Worm (Caenorhabditis elegans): ENCODE data around the gene chst-1.

Gene chst-1

ce11 chrII:8093283-8093682 is 13.5 kb downstream of the chst-1 start:
- TF ChIP-seq T22C8.4 (GFP tag; IDR thresholded peaks at IDR 0.05) (no peak), ref-1 (GFP tag; conservative IDR thresholded peaks at IDR 0.05) (no peak), cog-1 (tag; optimal IDR thresholded peaks at IDR 0.05) (no peak), ztf-23 (GFP tag; IDR thresholded peaks at IDR 0.05) (no peak), tab-1 (GFP tag; IDR thresholded peaks at IDR 0.05) (no peak), flt-1 (GFP tag; IDR thresholded peaks at IDR 0.05) (no peak), klf-2 (GFP tag; conservative IDR thresholded peaks at IDR 0.05) (no peak), ztf-29 (GFP tag; IDR thresholded peaks at IDR 0.05) (no peak)

ce11 chrII:8092537-8092936 is 14.2 kb downstream of the chst-1 start, which contains the start of gene ltd-1:
Gene ltd-1 (minus strand): TSS chrII:8092754.
- no peak for TF ChIP-seq ref-1 (GFP tag; conservative IDR thresholded peaks at IDR 0.05)

ce11 chrII:8091528-8091927 is 15.2 kb downstream of the chst-1 start:
- TF ChIP-seq klf-2 (GFP tag; conservative IDR thresholded peaks at IDR 0.05) (no peak), T22C8.4 (GFP tag; IDR thresholded peaks at IDR 0.05) (no peak), cog-1 (tag; optimal IDR thresholded peaks at IDR 0.05) (no peak), tab-1 (GFP tag; IDR thresholded peaks at IDR 0.05) (no peak), med-1 (GFP tag; optimal IDR thresholded peaks at IDR 0.05; ENCODE audit: insufficient read depth) (no peak), ref-1 (GFP tag; conservative IDR thresholded peaks at IDR 0.05) (no peak)

- no peak for TF ChIP-seq tab-1 (GFP tag; IDR thresholded peaks at IDR 0.05)
- TF ChIP-seq klf-2 (GFP tag; conservative IDR thresholded peaks at IDR 0.05): no peak
Observed at ce11 chrII:8086803-8087202, 20.0 kb downstream of the chst-1 start, which contains the start of gene K02C4.3. Gene K02C4.3 (minus strand): TSS chrII:8086853.

ce11 chrII:8078041-8078440 is 28.7 kb downstream of the chst-1 start, which contains the start of gene K02C4.5:
Gene K02C4.5 (plus strand): TSS chrII:8078435.
- TF ChIP-seq T22C8.4 (GFP tag; IDR thresholded peaks at IDR 0.05): no peak
- no peak for TF ChIP-seq flt-1 (GFP tag; IDR thresholded peaks at IDR 0.05)
- TF ChIP-seq cog-1 (tag; optimal IDR thresholded peaks at IDR 0.05): no peak
- no peak for TF ChIP-seq ztf-29 (GFP tag; IDR thresholded peaks at IDR 0.05)
- TF ChIP-seq med-1 (GFP tag; optimal IDR thresholded peaks at IDR 0.05; ENCODE audit: insufficient read depth): no peak
- TF ChIP-seq ref-1 (GFP tag; conservative IDR thresholded peaks at IDR 0.05): no peak
- no peak for TF ChIP-seq tab-1 (GFP tag; IDR thresholded peaks at IDR 0.05)

- TF ChIP-seq klf-2 (GFP tag; conservative IDR thresholded peaks at IDR 0.05) (peak; percentile 44; the same call in 1 of the 2 replicates), med-1 (GFP tag; optimal IDR thresholded peaks at IDR 0.05; ENCODE audit: insufficient read depth) (peak; percentile 44), ztf-23 (GFP tag; IDR thresholded peaks at IDR 0.05) (peak; percentile 60; the same call in 1 of the 2 replicates), ref-1 (GFP tag; conservative IDR thresholded peaks at IDR 0.05) (peak; percentile 68), flt-1 (GFP tag; IDR thresholded peaks at IDR 0.05) (peak; percentile 93), cog-1 (tag; optimal IDR thresholded peaks at IDR 0.05) (peak; percentile 47), ztf-29 (GFP tag; IDR thresholded peaks at IDR 0.05) (peak; percentile 80), tab-1 (GFP tag; IDR thresholded peaks at IDR 0.05) (peak; percentile 84), T22C8.4 (GFP tag; IDR thresholded peaks at IDR 0.05) (peak; percentile 71)
Observed at ce11 chrII:8075324-8075810, 31.4 kb downstream of the chst-1 start, which contains the start of gene K02C4.2. Gene K02C4.2 (plus strand): TSS chrII:8075760.

- TF ChIP-seq ztf-29 (GFP tag; IDR thresholded peaks at IDR 0.05) (no peak), klf-2 (GFP tag; conservative IDR thresholded peaks at IDR 0.05) (no peak), ref-1 (GFP tag; conservative IDR thresholded peaks at IDR 0.05) (no peak), tab-1 (GFP tag; IDR thresholded peaks at IDR 0.05) (no peak), flt-1 (GFP tag; IDR thresholded peaks at IDR 0.05) (no peak), ztf-23 (GFP tag; IDR thresholded peaks at IDR 0.05) (no peak)
Observed at ce11 chrII:8074058-8074457, 32.7 kb downstream of the chst-1 start.

- TF ChIP-seq T22C8.4 (GFP tag; IDR thresholded peaks at IDR 0.05): no peak
- TF ChIP-seq tab-1 (GFP tag; IDR thresholded peaks at IDR 0.05): no peak
- no peak for TF ChIP-seq med-1 (GFP tag; optimal IDR thresholded peaks at IDR 0.05; ENCODE audit: insufficient read depth)
- no peak for TF ChIP-seq ztf-29 (GFP tag; IDR thresholded peaks at IDR 0.05)
- TF ChIP-seq cog-1 (tag; optimal IDR thresholded peaks at IDR 0.05): no peak
- TF ChIP-seq ztf-23 (GFP tag; IDR thresholded peaks at IDR 0.05): no peak
- no peak for TF ChIP-seq ref-1 (GFP tag; conservative IDR thresholded peaks at IDR 0.05)
- TF ChIP-seq klf-2 (GFP tag; conservative IDR thresholded peaks at IDR 0.05): no peak
Observed at ce11 chrII:8073222-8073621, 33.5 kb downstream of the chst-1 start, which contains the start of gene gpcp-2. Gene gpcp-2 (minus strand): TSS chrII:8073374.

- no peak for TF ChIP-seq med-1 (GFP tag; optimal IDR thresholded peaks at IDR 0.05; ENCODE audit: insufficient read depth)
- peak; percentile 28 for TF ChIP-seq cog-1 (tag; optimal IDR thresholded peaks at IDR 0.05)
Observed at ce11 chrII:8071801-8072544, 34.8 kb downstream of the chst-1 start.

ce11 chrII:8071012-8071625 is 35.7 kb downstream of the chst-1 start:
- TF ChIP-seq T22C8.4 (GFP tag; IDR thresholded peaks at IDR 0.05): no peak

Measured in whole organism, midembryonic.